Fruit fly (Drosophila melanogaster) whole organism, embryonic: ENCODE data around the gene Vago.

Source experiments
- Antp ChIP-seq: fragments of 200-800 bp; sonication (Bioruptor generic); optimal IDR thresholded peaks from 3 replicates; lab custom pipeline; 2016; ENCODE audit warnings: missing biosample characterization, missing genetic modification characterization
- Atf-2 ChIP-seq: fragments of 200-800 bp; sonication (Bioruptor generic); optimal IDR thresholded peaks from 2 replicates; lab custom pipeline; 2016; ENCODE audit warnings: missing biosample characterization, missing genetic modification characterization
- CG11093 ChIP-seq: fragments of 200-800 bp; sonication (Bioruptor generic); IDR thresholded peaks from 3 replicates; pipeline ENCODE4 v1.3.6; 2022; ENCODE audit warnings: missing biosample characterization, missing genetic modification characterization
- CG14667 ChIP-seq: fragments of 200-800 bp; sonication (Bioruptor generic); IDR thresholded peaks from 2 replicates; pipeline ENCODE4 v1.3.6; 2022; ENCODE audit warnings: missing biosample characterization, missing genetic modification characterization
- CG14965 ChIP-seq: fragments of 200-800 bp; sonication (Bioruptor generic); optimal IDR thresholded peaks from 2 replicates; lab custom pipeline; 2016; ENCODE audit warnings: missing biosample characterization, missing genetic modification characterization, borderline replicate concordance
- CG17802 ChIP-seq: fragments of 200-800 bp; sonication (Bioruptor generic); optimal IDR thresholded peaks from 2 replicates; lab custom pipeline; 2018; ENCODE audit warnings: missing biosample characterization, mild to moderate bottlenecking, missing genetic modification characterization, moderate library complexity
- CG4617 ChIP-seq: fragments of 200-800 bp; sonication (Bioruptor generic); optimal IDR thresholded peaks from 3 replicates; lab custom pipeline; 2016; ENCODE audit warnings: missing biosample characterization, missing genetic modification characterization, borderline replicate concordance
- CG4707 ChIP-seq: fragments of 200-800 bp; sonication (Bioruptor generic); optimal IDR thresholded peaks from 2 replicates; lab custom pipeline; 2018; ENCODE audit warnings: missing biosample characterization, mild to moderate bottlenecking, missing genetic modification characterization, moderate library complexity
- CG6175 ChIP-seq: fragments of 200-800 bp; sonication (Bioruptor generic); IDR thresholded peaks from 3 replicates; pipeline ENCODE4 v1.3.6; 2022; ENCODE audit warnings: missing biosample characterization, missing genetic modification characterization
- CG6654 ChIP-seq: fragments of 200-800 bp; sonication (Bioruptor generic); optimal IDR thresholded peaks from 2 replicates; lab custom pipeline; 2017; ENCODE audit warnings: missing biosample characterization, mild to moderate bottlenecking, missing genetic modification characterization
- CG6765 ChIP-seq: fragments of 200-800 bp; sonication (Bioruptor generic); optimal IDR thresholded peaks from 3 replicates; lab custom pipeline; 2017; ENCODE audit warnings: missing biosample characterization, mild to moderate bottlenecking, missing genetic modification characterization
- CG7839 ChIP-seq: fragments of 200-800 bp; sonication (Bioruptor generic); optimal IDR thresholded peaks from 3 replicates; lab custom pipeline; 2018; ENCODE audit warnings: missing biosample characterization, mild to moderate bottlenecking, missing genetic modification characterization, moderate library complexity
- CG8388 ChIP-seq: fragments of 200-800 bp; sonication (Bioruptor generic); optimal IDR thresholded peaks from 2 replicates; lab custom pipeline; 2019; ENCODE audit warnings: missing biosample characterization, mild to moderate bottlenecking, missing genetic modification characterization, moderate library complexity
- CG9932 ChIP-seq: fragments of 200-800 bp; sonication (Bioruptor generic); IDR thresholded peaks from 2 replicates; pipeline ENCODE4 v1.3.6; 2022; ENCODE audit warnings: missing biosample characterization, missing genetic modification characterization
- D ChIP-seq, 2 experiments: fragments of 200-800 bp in 1 of 2; fragments of >200 bp in 1 of 2; sonication (Bioruptor generic) in 1 of 2; optimal IDR thresholded peaks; 2 replicates in 1 of 2; 3 replicates in 1 of 2; lab custom pipeline; 2017; ENCODE audit warnings: mild to moderate bottlenecking in 1 of 2, missing biosample characterization in 1 of 2, missing genetic modification characterization in 1 of 2, missing genetic modification reagents in 1 of 2
- Deaf1 ChIP-seq: fragments of 200-800 bp; optimal IDR thresholded peaks from 3 replicates; lab custom pipeline; 2019; ENCODE audit warnings: missing biosample characterization, mild to moderate bottlenecking, missing genetic modification characterization, moderate library complexity
- Dfd ChIP-seq, 2 experiments: fragments of >200 bp; optimal IDR thresholded peaks; 2 replicates each; lab custom pipeline; 2017; ENCODE audit warnings: missing biosample characterization in 2 of 2, missing genetic modification characterization in 2 of 2
- Dll ChIP-seq: fragments of 200-800 bp; sonication (Bioruptor generic); IDR thresholded peaks from 4 replicates; pipeline ENCODE4 v1.3.6; 2022; ENCODE audit warnings: missing biosample characterization, missing genetic modification characterization; ENCODE audit not compliant: partially characterized antibody
- Dref ChIP-seq: fragments of 200-800 bp; sonication (Bioruptor generic); IDR thresholded peaks from 2 replicates; pipeline ENCODE4 v1.3.6; 2022; ENCODE audit warnings: missing biosample characterization, missing genetic modification characterization
- HLH3B ChIP-seq: fragments of 200-800 bp; sonication (Bioruptor generic); IDR thresholded peaks from 2 replicates; pipeline ENCODE4 v1.3.6; 2022; ENCODE audit warnings: missing biosample characterization, missing genetic modification characterization
- HLH4C ChIP-seq: fragments of 200-800 bp; sonication (Bioruptor generic); IDR thresholded peaks from 3 replicates; pipeline ENCODE4 v1.3.6; 2022; ENCODE audit warnings: missing biosample characterization, missing genetic modification characterization; ENCODE audit not compliant: partially characterized antibody
- Kr ChIP-seq: fragments of 200-800 bp; sonication (Bioruptor generic); optimal IDR thresholded peaks from 2 replicates; lab custom pipeline; 2017; ENCODE audit warnings: missing biosample characterization, mild to moderate bottlenecking, missing genetic modification characterization
- MBD-R2 ChIP-seq: fragments of 200-800 bp; sonication (Bioruptor generic); IDR thresholded peaks from 2 replicates; pipeline ENCODE4 v1.3.6; 2022; ENCODE audit warnings: missing biosample characterization, missing genetic modification characterization
- NK7.1 ChIP-seq: fragments of 200-800 bp; sonication (Bioruptor generic); optimal IDR thresholded peaks from 3 replicates; lab custom pipeline; 2016; ENCODE audit warnings: missing biosample characterization, missing genetic modification characterization
- Scr ChIP-seq: fragments of 200-800 bp; sonication (Bioruptor generic); IDR thresholded peaks from 2 replicates; pipeline ENCODE4 v1.3.6; 2022; ENCODE audit warnings: missing biosample characterization, missing genetic modification characterization; ENCODE audit not compliant: partially characterized antibody
- Sry-δ ChIP-seq: fragments of 200-800 bp; sonication (Bioruptor generic); optimal IDR thresholded peaks from 2 replicates; lab custom pipeline; 2016; ENCODE audit warnings: missing biosample characterization, missing genetic modification characterization
- TFAM ChIP-seq: fragments of 200-800 bp; sonication (Bioruptor generic); optimal IDR thresholded peaks from 2 replicates; lab custom pipeline; 2017; ENCODE audit warnings: missing biosample characterization, missing genetic modification characterization, inconsistent platforms
- Xrp1 ChIP-seq: fragments of 200-800 bp; sonication (Bioruptor generic); IDR thresholded peaks from 2 replicates; pipeline ENCODE4 v1.3.6; 2022; ENCODE audit warnings: missing biosample characterization, missing genetic modification characterization
- ab ChIP-seq: fragments of 200-800 bp; sonication (Bioruptor generic); optimal IDR thresholded peaks from 2 replicates; lab custom pipeline; 2016; ENCODE audit warnings: missing biosample characterization, missing genetic modification characterization
- ac ChIP-seq: fragments of 200-800 bp; sonication (Bioruptor generic); optimal IDR thresholded peaks from 3 replicates; lab custom pipeline; 2017; ENCODE audit warnings: missing biosample characterization, mild to moderate bottlenecking, missing genetic modification characterization
- aop ChIP-seq: fragments of 200-800 bp; sonication (Bioruptor generic); IDR thresholded peaks from 2 replicates; pipeline ENCODE4 v1.3.6; 2022; ENCODE audit warnings: missing biosample characterization, missing genetic modification characterization
- ato ChIP-seq: fragments of 200-800 bp; sonication (Bioruptor generic); IDR thresholded peaks from 2 replicates; pipeline ENCODE4 v1.3.6; 2022; ENCODE audit warnings: missing biosample characterization, missing genetic modification characterization; ENCODE audit not compliant: partially characterized antibody
- ci ChIP-seq: fragments of 200-800 bp; sonication (Bioruptor generic); IDR thresholded peaks from 3 replicates; pipeline ENCODE4 v1.3.6; 2022; ENCODE audit warnings: missing biosample characterization, missing genetic modification characterization
- croc ChIP-seq: fragments of 200-800 bp; sonication (Bioruptor generic); conservative IDR thresholded peaks from 3 replicates; pipeline ENCODE4 v1.3.6; 2022; ENCODE audit warnings: missing biosample characterization, missing genetic modification characterization
- dm ChIP-seq: fragments of 200-800 bp; sonication (Bioruptor generic); optimal IDR thresholded peaks from 3 replicates; lab custom pipeline; 2016; ENCODE audit warnings: missing biosample characterization, missing genetic modification characterization
- fd3F ChIP-seq: fragments of 200-800 bp; sonication (Bioruptor generic); optimal IDR thresholded peaks from 2 replicates; lab custom pipeline; 2018; ENCODE audit warnings: missing biosample characterization, mild to moderate bottlenecking, missing genetic modification characterization, moderate library complexity
- jumu ChIP-seq: fragments of 200-800 bp; sonication (Bioruptor generic); optimal IDR thresholded peaks from 3 replicates; lab custom pipeline; 2016; ENCODE audit warnings: missing biosample characterization, missing genetic modification characterization
- ken ChIP-seq: fragments of 200-800 bp; sonication (Bioruptor generic); IDR thresholded peaks from 3 replicates; pipeline ENCODE4 v1.3.6; 2022; ENCODE audit warnings: missing biosample characterization, missing genetic modification characterization
- lbe ChIP-seq: fragments of 200-800 bp; sonication (Bioruptor generic); optimal IDR thresholded peaks from 2 replicates; lab custom pipeline; 2016; ENCODE audit warnings: missing biosample characterization, mild to moderate bottlenecking, missing genetic modification characterization
- nmo ChIP-seq: fragments of 200-800 bp; sonication (Bioruptor generic); optimal IDR thresholded peaks from 2 replicates; lab custom pipeline; 2018; ENCODE audit warnings: missing biosample characterization, mild to moderate bottlenecking, missing genetic modification characterization, moderate library complexity
- pho ChIP-seq: fragments of 200-800 bp; sonication (Bioruptor generic); optimal IDR thresholded peaks from 2 replicates; lab custom pipeline; 2016; ENCODE audit warnings: missing biosample characterization, missing genetic modification characterization
- phol ChIP-seq: fragments of 200-800 bp; sonication (Bioruptor generic); optimal IDR thresholded peaks from 3 replicates; lab custom pipeline; 2018; ENCODE audit warnings: missing biosample characterization, mild to moderate bottlenecking, missing genetic modification characterization, moderate library complexity
- trh ChIP-seq: fragments of 200-800 bp; sonication (Bioruptor generic); optimal IDR thresholded peaks from 2 replicates; lab custom pipeline; 2016; ENCODE audit warnings: missing biosample characterization, missing genetic modification characterization
- zf30C ChIP-seq: fragments of 200-800 bp; sonication (Bioruptor generic); optimal IDR thresholded peaks from 3 replicates; lab custom pipeline; 2018; ENCODE audit warnings: missing biosample characterization, mild to moderate bottlenecking, missing genetic modification characterization
- zfh1 ChIP-seq: fragments of 200-800 bp; sonication (Bioruptor generic); IDR thresholded peaks from 3 replicates; pipeline ENCODE4 v1.3.6; 2022; ENCODE audit warnings: missing biosample characterization, missing genetic modification characterization

Gene Vago

dm6 chrX:11135840-11136586 is 46.9 kb downstream of the Vago start (continued):
- TF ChIP-seq Sry-δ = no peak
- no peak for TF ChIP-seq CG6175
- no peak for TF ChIP-seq Scr
- TF ChIP-seq phol (tag; lab: Kevin White, UChicago) = peak; percentile 18
- TF ChIP-seq zf30C (GFP tag; lab: Kevin White, UChicago) = no peak
- peak; percentile 26; the same call in 1 of the 2 replicates for TF ChIP-seq MBD-R2 (GFP tag; lab: Robert Waterston, UW)
- TF ChIP-seq Kr (GFP tag; lab: Kevin White, UChicago) = no peak
- TF ChIP-seq Dfd (GFP tag; optimal IDR thresholded peaks at IDR 0.05; lab: Kevin White, UChicago) = peak in 1 of 2 experiments; percentile 54
- no peak for TF ChIP-seq trh
- TF ChIP-seq jumu (GFP tag; lab: Kevin White, UChicago) = peak; percentile 23
- TF ChIP-seq CG14965 = no peak
- no peak for TF ChIP-seq croc (GFP tag; lab: Robert Waterston, UW)
- no peak for TF ChIP-seq CG4707 (GFP tag; lab: Kevin White, UChicago)
- no peak for TF ChIP-seq aop (GFP tag; lab: Robert Waterston, UW)
- no peak for TF ChIP-seq Dll (GFP tag; lab: Robert Waterston, UW)
- TF ChIP-seq nmo (GFP tag; lab: Kevin White, UChicago) = peak; percentile 38
- no peak for TF ChIP-seq TFAM (GFP tag; lab: Kevin White, UChicago)
- TF ChIP-seq CG17802 (tag; lab: Kevin White, UChicago) = no peak
- TF ChIP-seq ato (GFP tag; lab: Robert Waterston, UW) = no peak
- TF ChIP-seq, all 482 proteins: peak for 23

DNA sequence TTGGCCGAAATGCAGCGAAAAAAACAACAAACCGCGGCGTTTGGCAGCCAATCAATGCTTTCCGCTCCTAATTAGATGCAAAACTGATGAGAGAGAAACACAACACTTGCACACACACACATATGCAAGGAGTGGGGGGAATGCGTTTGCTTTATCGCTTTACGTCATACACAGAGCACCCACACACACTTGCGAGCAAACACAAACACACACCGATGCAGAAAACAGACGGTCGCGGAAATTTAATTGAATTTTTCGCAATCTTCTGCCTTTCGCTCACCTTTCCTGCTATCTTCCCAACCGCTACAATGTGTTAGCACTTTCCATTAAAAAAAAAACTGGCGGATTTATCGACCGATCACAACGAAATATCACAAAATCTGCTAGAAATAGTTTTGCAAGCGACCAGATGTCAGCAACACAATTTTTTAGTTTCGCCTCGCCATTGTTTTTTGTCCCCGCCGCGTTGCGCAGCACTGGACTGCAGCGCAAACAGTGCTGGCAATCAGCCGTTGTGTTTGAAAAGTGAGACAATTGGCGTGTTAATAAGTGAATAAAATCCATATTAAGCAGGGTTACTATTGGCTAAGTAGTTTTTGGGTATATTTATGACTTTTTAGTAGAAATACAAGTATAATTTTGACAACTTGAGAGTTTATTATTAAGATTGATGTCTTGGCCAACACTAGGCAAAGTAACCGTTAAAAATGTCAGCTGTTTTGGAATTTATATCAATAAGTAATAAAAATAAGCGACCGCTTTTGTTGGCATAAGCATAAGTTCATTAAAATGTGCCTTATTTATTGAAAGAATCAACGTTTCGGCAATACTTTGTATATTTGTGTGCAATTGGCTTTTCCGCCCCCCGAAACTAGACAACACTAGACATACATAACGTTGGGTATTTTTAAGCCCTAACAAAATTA is 47.8 kb downstream of the Vago start, which contains the start of gene Klp10A:
Gene Klp10A, minus strand, starts transcription at position 532 of the 926 bp plus-strand sequence.
- no peak for TF ChIP-seq CG14667
- no peak for TF ChIP-seq Deaf1 (tag; lab: Kevin White, UChicago)
- peak; percentile 50 for TF ChIP-seq CG4617
- no peak for TF ChIP-seq CG7839 (tag; lab: Kevin White, UChicago)
- no peak for TF ChIP-seq D (optimal IDR thresholded peaks at IDR 0.05; lab: Kevin White, UChicago)
- TF ChIP-seq D (GFP tag; optimal IDR thresholded peaks at IDR 0.05; lab: Kevin White, UChicago) = peak; percentile 23
- TF ChIP-seq CG6765 (GFP tag; lab: Kevin White, UChicago) = no peak
- no peak for TF ChIP-seq CG4707 (GFP tag; lab: Kevin White, UChicago)
- TF ChIP-seq dm (GFP tag; lab: Kevin White, UChicago) = peak; percentile 0
- peak; percentile 54 for TF ChIP-seq CG9932 (GFP tag; lab: Robert Waterston, UW)
- no peak for TF ChIP-seq zfh1 (GFP tag; lab: Robert Waterston, UW)
- TF ChIP-seq Dref (GFP tag; lab: Robert Waterston, UW) = peak; percentile 29; the same call in 1 of the 2 replicates
- no peak for TF ChIP-seq CG11093 (GFP tag; lab: Robert Waterston, UW)
- no peak for TF ChIP-seq HLH4C (GFP tag; lab: Robert Waterston, UW)
- TF ChIP-seq lbe (GFP tag; lab: Kevin White, UChicago) = peak; percentile 48
- TF ChIP-seq ci = no peak
- peak; percentile 14 for TF ChIP-seq Antp
- no peak for TF ChIP-seq Atf-2 (GFP tag; lab: Kevin White, UChicago)
- TF ChIP-seq CG8388 (GFP tag; lab: Kevin White, UChicago) = no peak
- TF ChIP-seq fd3F (GFP tag; lab: Kevin White, UChicago) = no peak
- no peak for TF ChIP-seq ken
- TF ChIP-seq CG14965 = no peak
- no peak for TF ChIP-seq TFAM (GFP tag; lab: Kevin White, UChicago)
- peak; percentile 93 for TF ChIP-seq phol (tag; lab: Kevin White, UChicago)
- no peak for TF ChIP-seq HLH3B (GFP tag; lab: Robert Waterston, UW)
- TF ChIP-seq NK7.1 (GFP tag; lab: Kevin White, UChicago) = no peak
- TF ChIP-seq CG17802 (tag; lab: Kevin White, UChicago) = no peak
- TF ChIP-seq CG6654 (GFP tag; lab: Kevin White, UChicago) = no peak
- TF ChIP-seq pho (GFP tag; lab: Kevin White, UChicago) = peak; percentile 7
- no peak for TF ChIP-seq Xrp1 (GFP tag; lab: Robert Waterston, UW)
- TF ChIP-seq ac (GFP tag; lab: Kevin White, UChicago) = no peak
- TF ChIP-seq ab = peak; percentile 3
